Fruit fly (Drosophila melanogaster) whole organism, embryonic: ENCODE measurements around the gene CG7025.

ENCODE experiments used
- CG10147 ChIP-seq: fragments of 200-800 bp; sonication (Bioruptor generic); optimal IDR thresholded peaks from 2 replicates; lab custom pipeline; 2019; ENCODE audit warnings: missing biosample characterization, mild to moderate bottlenecking, missing genetic modification characterization, moderate library complexity
- CG1024 ChIP-seq: fragments of 200-800 bp; sonication (Bioruptor generic); IDR thresholded peaks from 2 replicates; pipeline ENCODE4 v1.3.6; 2022; ENCODE audit warnings: missing biosample characterization, missing genetic modification characterization
- CG10321 ChIP-seq: fragments of 200-800 bp; sonication (Bioruptor generic); IDR thresholded peaks from 2 replicates; pipeline ENCODE4 v1.3.6; 2022; ENCODE audit warnings: missing biosample characterization, missing genetic modification characterization
- CG10543 ChIP-seq: fragments of 200-800 bp; sonication (Bioruptor generic); optimal IDR thresholded peaks from 3 replicates; lab custom pipeline; 2017; ENCODE audit warnings: missing biosample characterization, mild to moderate bottlenecking, missing genetic modification characterization, moderate library complexity
- CG10654 ChIP-seq: fragments of 200-800 bp; sonication (Bioruptor generic); optimal IDR thresholded peaks from 2 replicates; lab custom pipeline; 2016; ENCODE audit warnings: missing biosample characterization, missing genetic modification characterization
- CG12071 ChIP-seq: fragments of 200-800 bp; sonication (Bioruptor generic); optimal IDR thresholded peaks from 3 replicates; lab custom pipeline; 2018; ENCODE audit warnings: missing biosample characterization, mild to moderate bottlenecking, missing genetic modification characterization
- CG12155 ChIP-seq: fragments of 200-800 bp; sonication (Bioruptor generic); optimal IDR thresholded peaks from 3 replicates; lab custom pipeline; 2016; ENCODE audit warnings: missing biosample characterization, missing genetic modification characterization
- CG13424 ChIP-seq: fragments of 200-800 bp; sonication (Bioruptor generic); optimal IDR thresholded peaks from 2 replicates; lab custom pipeline; 2019; ENCODE audit warnings: missing biosample characterization, mild to moderate bottlenecking, missing genetic modification characterization, moderate library complexity
- CG14014 ChIP-seq: fragments of 200-800 bp; sonication (Bioruptor generic); IDR thresholded peaks from 2 replicates; pipeline ENCODE4 v1.3.6; 2022; ENCODE audit warnings: missing biosample characterization, missing genetic modification characterization
- CG14441 ChIP-seq: fragments of 200-800 bp; sonication (Bioruptor generic); IDR thresholded peaks from 2 replicates; pipeline ENCODE4 v1.3.6; 2022; ENCODE audit warnings: missing biosample characterization, missing genetic modification characterization
- CG2120 ChIP-seq: fragments of 200-800 bp; sonication (Bioruptor generic); optimal IDR thresholded peaks from 3 replicates; lab custom pipeline; 2016; ENCODE audit warnings: missing biosample characterization, missing genetic modification characterization
- CG2889 ChIP-seq: fragments of 200-800 bp; sonication (Bioruptor generic); IDR thresholded peaks from 3 replicates; pipeline ENCODE4 v1.3.6; 2022; ENCODE audit warnings: missing biosample characterization, missing genetic modification characterization
- CG3163 ChIP-seq: fragments of 200-800 bp; sonication (Bioruptor generic); optimal IDR thresholded peaks from 3 replicates; lab custom pipeline; 2016; ENCODE audit warnings: missing biosample characterization, missing genetic modification characterization
- CG3281 ChIP-seq: fragments of 200-800 bp; sonication (Bioruptor generic); optimal IDR thresholded peaks from 3 replicates; lab custom pipeline; 2017; ENCODE audit warnings: missing biosample characterization, mild to moderate bottlenecking, missing genetic modification characterization
- CG33213 ChIP-seq: fragments of 200-800 bp; sonication (Bioruptor generic); optimal IDR thresholded peaks from 3 replicates; lab custom pipeline; 2016; ENCODE audit warnings: missing biosample characterization, missing genetic modification characterization
- CG3726 ChIP-seq: fragments of 200-800 bp; sonication (Bioruptor generic); IDR thresholded peaks from 3 replicates; pipeline ENCODE4, ENCODE4 v1.3.6; 2022; ENCODE audit warnings: missing biosample characterization, missing genetic modification characterization
- CG3847 ChIP-seq: fragments of 200-800 bp; sonication (Bioruptor generic); IDR thresholded peaks from 2 replicates; pipeline ENCODE4 v1.3.6; 2022; ENCODE audit warnings: missing biosample characterization, missing genetic modification characterization
- CG4404 ChIP-seq: fragments of 200-800 bp; sonication (Bioruptor generic); IDR thresholded peaks from 2 replicates; pipeline ENCODE4 v1.3.6; 2022; ENCODE audit warnings: missing biosample characterization, missing genetic modification characterization
- CG5245 ChIP-seq: fragments of 200-800 bp; sonication (Bioruptor generic); optimal IDR thresholded peaks from 3 replicates; lab custom pipeline; 2016; ENCODE audit warnings: missing biosample characterization, missing genetic modification characterization
- CG6272 ChIP-seq: fragments of 200-800 bp; sonication (Bioruptor generic); IDR thresholded peaks from 2 replicates; pipeline ENCODE4 v1.3.6; 2022; ENCODE audit warnings: missing biosample characterization, missing genetic modification characterization
- CG6765 ChIP-seq: fragments of 200-800 bp; sonication (Bioruptor generic); optimal IDR thresholded peaks from 3 replicates; lab custom pipeline; 2017; ENCODE audit warnings: missing biosample characterization, mild to moderate bottlenecking, missing genetic modification characterization
- Dip2 ChIP-seq: fragments of 200-800 bp; sonication (Bioruptor generic); IDR thresholded peaks from 2 replicates; pipeline ENCODE4 v1.3.6; 2022; ENCODE audit warnings: missing biosample characterization, missing genetic modification characterization
- Dip3 ChIP-seq: fragments of 200-800 bp; sonication (Bioruptor generic); optimal IDR thresholded peaks from 3 replicates; lab custom pipeline; 2016; ENCODE audit warnings: missing biosample characterization, missing genetic modification characterization
- Gsc ChIP-seq: fragments of 200-800 bp; sonication (Bioruptor generic); IDR thresholded peaks from 2 replicates; pipeline ENCODE4 v1.3.6; 2022; ENCODE audit warnings: missing biosample characterization, missing genetic modification characterization
- HLH4C ChIP-seq: fragments of 200-800 bp; sonication (Bioruptor generic); IDR thresholded peaks from 3 replicates; pipeline ENCODE4 v1.3.6; 2022; ENCODE audit warnings: missing biosample characterization, missing genetic modification characterization; ENCODE audit not compliant: partially characterized antibody
- Hmx ChIP-seq: fragments of 200-800 bp; sonication (Bioruptor generic); optimal IDR thresholded peaks from 2 replicates; lab custom pipeline; 2016; ENCODE audit warnings: missing biosample characterization, missing genetic modification characterization
- Hr3 ChIP-seq: fragments of 200-800 bp; sonication (Bioruptor generic); optimal IDR thresholded peaks from 3 replicates; lab custom pipeline; 2016; ENCODE audit warnings: missing biosample characterization, missing genetic modification characterization
- Opbp ChIP-seq: fragments of 200-800 bp; sonication (Bioruptor generic); IDR thresholded peaks from 3 replicates; pipeline ENCODE4 v1.3.6; 2022; ENCODE audit warnings: missing biosample characterization, missing genetic modification characterization; ENCODE audit not compliant: partially characterized antibody
- Rfx ChIP-seq: fragments of 200-800 bp; sonication (Bioruptor generic); IDR thresholded peaks from 2 replicates; pipeline ENCODE4 v1.3.6; 2022; ENCODE audit warnings: missing biosample characterization, missing genetic modification characterization
- Sox100B ChIP-seq: fragments of 200-800 bp; sonication (Bioruptor generic); optimal IDR thresholded peaks from 3 replicates; lab custom pipeline; 2018; ENCODE audit warnings: missing biosample characterization, mild to moderate bottlenecking, missing genetic modification characterization
- Usf ChIP-seq: fragments of 200-800 bp; sonication (Bioruptor generic); optimal IDR thresholded peaks from 2 replicates; lab custom pipeline; 2017; ENCODE audit warnings: missing genotype, missing biosample characterization, missing genetic modification characterization
- Xbp1 ChIP-seq: fragments of 200-800 bp; sonication (Bioruptor generic); optimal IDR thresholded peaks from 3 replicates; lab custom pipeline; 2016; ENCODE audit warnings: missing biosample characterization, mild to moderate bottlenecking, missing genetic modification characterization
- Xrp1 ChIP-seq: fragments of 200-800 bp; sonication (Bioruptor generic); IDR thresholded peaks from 2 replicates; pipeline ENCODE4 v1.3.6; 2022; ENCODE audit warnings: missing biosample characterization, missing genetic modification characterization
- al ChIP-seq: fragments of 200-800 bp; sonication (Bioruptor generic); IDR thresholded peaks from 2 replicates; pipeline ENCODE4 v1.3.6; 2022; ENCODE audit warnings: missing biosample characterization, missing genetic modification characterization
- az2 ChIP-seq: fragments of 200-800 bp; sonication (Bioruptor generic); optimal IDR thresholded peaks from 3 replicates; lab custom pipeline; 2016; ENCODE audit warnings: missing biosample characterization, missing genetic modification characterization
- caup ChIP-seq: fragments of 200-800 bp; sonication (Bioruptor generic); optimal IDR thresholded peaks from 3 replicates; lab custom pipeline; 2017; ENCODE audit warnings: missing biosample characterization, mild to moderate bottlenecking, missing genetic modification characterization, moderate library complexity; ENCODE audit not compliant: severe bottlenecking
- dysf ChIP-seq: fragments of 200-800 bp; sonication (Bioruptor generic); IDR thresholded peaks from 3 replicates; pipeline ENCODE4 v1.3.6; 2022; ENCODE audit warnings: missing biosample characterization, missing genetic modification characterization
- gce ChIP-seq: fragments of 200-800 bp; sonication (Bioruptor generic); IDR thresholded peaks from 3 replicates; pipeline ENCODE4 v1.3.6; 2022; ENCODE audit warnings: missing biosample characterization, missing genetic modification characterization
- gsb-n ChIP-seq: fragments of 200-800 bp; sonication (Bioruptor generic); optimal IDR thresholded peaks from 3 replicates; lab custom pipeline; 2018; ENCODE audit warnings: missing biosample characterization, mild to moderate bottlenecking, missing genetic modification characterization
- lab ChIP-seq: fragments of 200-800 bp; sonication (Bioruptor generic); optimal IDR thresholded peaks from 3 replicates; lab custom pipeline; 2017; ENCODE audit warnings: missing biosample characterization, missing genetic modification characterization, mild to moderate bottlenecking, moderate library complexity, missing genetic modification reagents
- rib ChIP-seq: fragments of 200-800 bp; sonication (Bioruptor generic); IDR thresholded peaks from 2 replicates; pipeline ENCODE4 v1.3.6; 2022; ENCODE audit warnings: missing biosample characterization, missing genetic modification characterization
- sens-2 ChIP-seq: fragments of 200-800 bp; sonication (Bioruptor generic); IDR thresholded peaks from 2 replicates; pipeline ENCODE4 v1.3.6; 2022; ENCODE audit warnings: missing biosample characterization, missing genetic modification characterization
- so ChIP-seq: fragments of 200-800 bp; sonication (Bioruptor generic); IDR thresholded peaks from 3 replicates; pipeline ENCODE4 v1.3.6; 2022; ENCODE audit warnings: missing biosample characterization, missing genetic modification characterization
- sob ChIP-seq: fragments of 200-800 bp; sonication (Bioruptor generic); IDR thresholded peaks from 2 replicates; pipeline ENCODE4 v1.3.6; 2022; ENCODE audit warnings: missing biosample characterization, missing genetic modification characterization
- tgo ChIP-seq: fragments of 200-800 bp; sonication (Bioruptor generic); IDR thresholded peaks from 3 replicates; pipeline ENCODE4 v1.3.6; 2022; ENCODE audit warnings: missing biosample characterization, missing genetic modification characterization
- tio ChIP-seq: fragments of 200-800 bp; sonication (Bioruptor generic); optimal IDR thresholded peaks from 2 replicates; lab custom pipeline; 2017; ENCODE audit warnings: missing biosample characterization, missing genetic modification characterization, inconsistent platforms
- toy ChIP-seq: fragments of 200-800 bp; sonication (Bioruptor generic); IDR thresholded peaks from 2 replicates; pipeline ENCODE4 v1.3.6; 2022; ENCODE audit warnings: missing biosample characterization, missing genetic modification characterization
- trh ChIP-seq: fragments of 200-800 bp; sonication (Bioruptor generic); optimal IDR thresholded peaks from 2 replicates; lab custom pipeline; 2016; ENCODE audit warnings: missing biosample characterization, missing genetic modification characterization
- tx ChIP-seq: fragments of 200-800 bp; sonication (Bioruptor generic); optimal IDR thresholded peaks from 2 replicates; lab custom pipeline; 2016; ENCODE audit warnings: missing biosample characterization, missing genetic modification characterization
- zen ChIP-seq: fragments of 200-800 bp; sonication (Bioruptor generic); optimal IDR thresholded peaks from 3 replicates; lab custom pipeline; 2018; ENCODE audit warnings: missing biosample characterization, mild to moderate bottlenecking, missing genetic modification characterization, moderate library complexity
- zfh1 ChIP-seq: fragments of 200-800 bp; sonication (Bioruptor generic); IDR thresholded peaks from 3 replicates; pipeline ENCODE4 v1.3.6; 2022; ENCODE audit warnings: missing biosample characterization, missing genetic modification characterization

The CG7025 gene

dm6 chr2L:7641606-7642190, 50.8 kb downstream of the CG7025 start (continued):
- TF ChIP-seq rib, result peak; percentile 66; the same call in 1 of the 2 replicates
- peak; percentile 68 for TF ChIP-seq CG13424 (tag; lab: Kevin White, UChicago)
- TF ChIP-seq CG3726 (GFP tag; lab: Robert Waterston, UW), result peak; percentile 79; the same call in 2 of the 3 replicates
- no peak for TF ChIP-seq CG10147 (GFP tag; lab: Kevin White, UChicago)
- peak; percentile 76 for TF ChIP-seq gce
- 0 out of 2 replicates have a peak, but pooled peaks have one; percentile 47 for TF ChIP-seq CG10321 (GFP tag; lab: Robert Waterston, UW)
- TF ChIP-seq CG14014 (GFP tag; lab: Robert Waterston, UW), result peak; percentile 78
- 0 out of 2 replicates have a peak, but pooled peaks have one; percentile 26 for TF ChIP-seq CG4404 (GFP tag; lab: Robert Waterston, UW)
- TF ChIP-seq tio, result peak; percentile 88
- TF ChIP-seq Xrp1 (GFP tag; lab: Robert Waterston, UW), result 0 out of 2 replicates have a peak, but pooled peaks have one; percentile 23
- peak; percentile 42; the same call in 1 of the 3 replicates for TF ChIP-seq Opbp (GFP tag; lab: Robert Waterston, UW)
- peak; percentile 59 for TF ChIP-seq Usf (GFP tag; lab: Kevin White, UChicago)
- no peak for TF ChIP-seq CG10654 (GFP tag; lab: Kevin White, UChicago)
- no peak for TF ChIP-seq zen (tag; lab: Kevin White, UChicago)
- TF ChIP-seq Gsc (GFP tag; lab: Robert Waterston, UW), result peak; percentile 56
- peak; percentile 88 for TF ChIP-seq Dip3
- TF ChIP-seq al, result peak; percentile 81
- no peak for TF ChIP-seq trh (GFP tag; lab: Kevin White, UChicago)
- peak; percentile 26 for TF ChIP-seq caup (GFP tag; lab: Kevin White, UChicago)
- peak; percentile 8 for TF ChIP-seq CG33213 (GFP tag; lab: Kevin White, UChicago)
- peak; percentile 76 for TF ChIP-seq so (GFP tag; lab: Robert Waterston, UW)
- TF ChIP-seq dysf (GFP tag; lab: Robert Waterston, UW), result peak; percentile 85
- TF ChIP-seq HLH4C (GFP tag; lab: Robert Waterston, UW), result no peak
- TF ChIP-seq Hr3, result peak; percentile 84
- TF ChIP-seq Xbp1 (GFP tag; lab: Kevin White, UChicago), result peak; percentile 14
- no peak for TF ChIP-seq CG12071
- no peak for TF ChIP-seq CG5245 (GFP tag; lab: Kevin White, UChicago)
- peak; percentile 87 for TF ChIP-seq CG3847 (GFP tag; lab: Robert Waterston, UW)
- TF ChIP-seq Dip2 (GFP tag; lab: Robert Waterston, UW), result peak; percentile 90
- peak; percentile 89 for TF ChIP-seq zfh1
- TF ChIP-seq toy, result peak; percentile 33; the same call in 1 of the 2 replicates
- TF ChIP-seq CG6765, result no peak
- peak; percentile 88; the same call in 1 of the 2 replicates for TF ChIP-seq sens-2 (GFP tag; lab: Robert Waterston, UW)
- TF ChIP-seq Rfx, result peak; percentile 95
- TF ChIP-seq CG12155 (GFP tag; lab: Kevin White, UChicago), result peak; percentile 51
- TF ChIP-seq CG2120 (GFP tag; lab: Kevin White, UChicago), result peak; percentile 77
- no peak for TF ChIP-seq gsb-n (tag; lab: Kevin White, UChicago)
- TF ChIP-seq Hmx, result peak; percentile 2
- TF ChIP-seq CG2889, result peak; percentile 74; the same call in 2 of the 3 replicates
- TF ChIP-seq sob (GFP tag; lab: Robert Waterston, UW), result peak; percentile 88
- TF ChIP-seq CG1024 (GFP tag; lab: Robert Waterston, UW), result peak; percentile 76
- peak; percentile 76 for TF ChIP-seq tgo (GFP tag; lab: Robert Waterston, UW)
- no peak for TF ChIP-seq CG3281
- no peak for TF ChIP-seq Sox100B (GFP tag; lab: Kevin White, UChicago)
- peak; percentile 74 for TF ChIP-seq CG6272 (GFP tag; lab: Robert Waterston, UW)
- peak; percentile 83 for TF ChIP-seq tx
- peak; percentile 70 for TF ChIP-seq CG3163
- no peak for TF ChIP-seq lab (GFP tag; lab: Kevin White, UChicago)
- peak; percentile 63 for TF ChIP-seq CG10543 (GFP tag; lab: Kevin White, UChicago)
- TF ChIP-seq CG14441 (GFP tag; lab: Robert Waterston, UW), result peak; percentile 83
- TF ChIP-seq az2, result peak; percentile 67
